Worm (Caenorhabditis elegans): ENCODE data around the gene Y46H3A.5.

DNA sequence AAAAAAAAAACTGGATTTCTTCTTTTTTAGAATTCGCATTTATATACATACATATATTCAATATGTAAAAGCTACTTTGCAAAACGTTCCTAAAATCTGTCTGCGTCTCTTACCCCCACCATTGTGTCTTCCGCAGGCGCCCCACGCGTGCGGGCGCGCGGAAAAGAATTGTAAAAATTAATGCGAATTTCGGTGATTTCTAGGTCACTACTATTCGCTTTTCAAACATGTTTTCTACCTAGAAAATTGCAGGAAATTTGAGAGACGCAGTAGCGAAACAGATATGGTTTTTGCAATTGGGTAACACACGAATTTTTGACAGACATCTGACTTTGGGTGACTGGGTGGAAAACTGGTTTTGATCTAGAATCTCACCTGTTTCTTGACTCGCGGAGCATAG is 40.4 kb upstream of the Y46H3A.5 start:
- no peak for TF ChIP-seq T22C8.4 (GFP tag; IDR thresholded peaks at IDR 0.05)
- TF ChIP-seq ref-1 (GFP tag; conservative IDR thresholded peaks at IDR 0.05) = no peak
- no peak for TF ChIP-seq flt-1 (GFP tag; IDR thresholded peaks at IDR 0.05)
- TF ChIP-seq ztf-29 (GFP tag; IDR thresholded peaks at IDR 0.05) = no peak
- no peak for TF ChIP-seq tab-1 (GFP tag; IDR thresholded peaks at IDR 0.05)
- no peak for TF ChIP-seq med-1 (GFP tag; optimal IDR thresholded peaks at IDR 0.05; ENCODE audit: insufficient read depth)
- no peak for TF ChIP-seq ztf-23 (GFP tag; IDR thresholded peaks at IDR 0.05)
- no peak for TF ChIP-seq klf-2 (GFP tag; conservative IDR thresholded peaks at IDR 0.05)

All from whole organism, midembryonic.